Worm (Caenorhabditis elegans): ENCODE data around the gene sec-6.
"Not testable (repeated sequence)": the region's sequence is repeated elsewhere in the genome, so short reads cannot be mapped to it uniquely, and the experiment has no call there.

Gene sec-6

ce11 chrII:5339547-5339946 is 19.8 kb upstream of the sec-6 start:
- TF ChIP-seq nhr-77 (tag; optimal IDR thresholded peaks at IDR 0.05) (no peak), ztf-11 (tag; optimal IDR thresholded peaks at IDR 0.05) (no peak), nhr-129 (tag; optimal IDR thresholded peaks at IDR 0.05) (no peak), ztf-4 (tag; optimal IDR thresholded peaks at IDR 0.05) (no peak), nhr-11 (tag; optimal IDR thresholded peaks at IDR 0.05) (no peak), nhr-21 (tag; optimal IDR thresholded peaks at IDR 0.05) (no peak)

ce11 chrII:5340672-5341568 is 18.4 kb upstream of the sec-6 start:
- TF ChIP-seq mdl-1 (tag; optimal IDR thresholded peaks at IDR 0.05), result no peak
- TF ChIP-seq ztf-4 (tag; optimal IDR thresholded peaks at IDR 0.05), result peak; percentile 22
- TF ChIP-seq dmd-4 (tag; optimal IDR thresholded peaks at IDR 0.05), result peak; percentile 5
- TF ChIP-seq unc-55 (GFP tag; optimal IDR thresholded peaks at IDR 0.05), result peak; percentile 40
- TF ChIP-seq ceh-16 (tag; optimal IDR thresholded peaks at IDR 0.05), result no peak
- no peak for TF ChIP-seq nhr-129 (tag; optimal IDR thresholded peaks at IDR 0.05)
- TF ChIP-seq crh-2 (tag; optimal IDR thresholded peaks at IDR 0.05), result no peak
- TF ChIP-seq nhr-25 (tag; optimal IDR thresholded peaks at IDR 0.05), result no peak
- TF ChIP-seq ztf-1 (GFP tag; conservative IDR thresholded peaks at IDR 0.05), result no peak

ce11 chrII:5341573-5341972 is 17.8 kb upstream of the sec-6 start:
- TF ChIP-seq mbf-1 (tag; optimal IDR thresholded peaks at IDR 0.05) (no peak), nhr-21 (tag; optimal IDR thresholded peaks at IDR 0.05) (peak; percentile 3), sma-9 (GFP tag; optimal IDR thresholded peaks at IDR 0.05) (peak; percentile 5), sma-9 (tag; optimal IDR thresholded peaks at IDR 0.05) (no peak), nhr-129 (tag; optimal IDR thresholded peaks at IDR 0.05) (no peak)

- peak; percentile 6 for TF ChIP-seq C34F6.9 (tag; optimal IDR thresholded peaks at IDR 0.05)
- TF ChIP-seq sma-9 (GFP tag; optimal IDR thresholded peaks at IDR 0.05), result peak; percentile 22
- TF ChIP-seq sma-9 (tag; optimal IDR thresholded peaks at IDR 0.05), result no peak
- peak; percentile 11 for TF ChIP-seq sma-3 (GFP tag; optimal IDR thresholded peaks at IDR 0.05)
- no peak for TF ChIP-seq ztf-11 (tag; optimal IDR thresholded peaks at IDR 0.05)
- no peak for TF ChIP-seq peb-1 (tag; optimal IDR thresholded peaks at IDR 0.05)
Observed at ce11 chrII:5342412-5342811, 16.9 kb upstream of the sec-6 start.

- no peak for TF ChIP-seq gmeb-1 (tag; optimal IDR thresholded peaks at IDR 0.05)
- TF ChIP-seq C34F6.9 (tag; optimal IDR thresholded peaks at IDR 0.05), result no peak
- TF ChIP-seq nhr-10 (tag; optimal IDR thresholded peaks at IDR 0.05), result no peak
- TF ChIP-seq nhr-23 (tag; optimal IDR thresholded peaks at IDR 0.05), result no peak
- TF ChIP-seq nhr-11 (tag; optimal IDR thresholded peaks at IDR 0.05), result no peak
- TF ChIP-seq dmd-4 (tag; optimal IDR thresholded peaks at IDR 0.05), result no peak
- no peak for TF ChIP-seq nhr-12 (tag; optimal IDR thresholded peaks at IDR 0.05)
- no peak for TF ChIP-seq mdl-1 (tag; optimal IDR thresholded peaks at IDR 0.05)
- TF ChIP-seq nhr-25 (tag; optimal IDR thresholded peaks at IDR 0.05), result no peak
- TF ChIP-seq ceh-82 (tag; optimal IDR thresholded peaks at IDR 0.05), result no peak
- TF ChIP-seq egl-27 (tag; optimal IDR thresholded peaks at IDR 0.05), result no peak
Observed at ce11 chrII:5344775-5345174, 14.6 kb upstream of the sec-6 start, which contains the start of gene F09E5.14. TSS of gene F09E5.14 (minus strand) at chrII:5344875.

ce11 chrII:5346350-5346749 is 13.0 kb upstream of the sec-6 start:
- TF ChIP-seq unc-55 (GFP tag; optimal IDR thresholded peaks at IDR 0.05) (peak; percentile 65), sma-9 (GFP tag; optimal IDR thresholded peaks at IDR 0.05) (peak; percentile 46), lsy-2 (tag; optimal IDR thresholded peaks at IDR 0.05) (peak; percentile 53 to 77), crh-2 (tag; optimal IDR thresholded peaks at IDR 0.05) (peak; percentile 50), mab-5 (tag; optimal IDR thresholded peaks at IDR 0.05) (peak; percentile 27), gmeb-1 (tag; optimal IDR thresholded peaks at IDR 0.05) (peak; percentile 94), snpc-4 (tag; optimal IDR thresholded peaks at IDR 0.05) (peak; percentile 23), C34F6.9 (tag; optimal IDR thresholded peaks at IDR 0.05) (peak; percentile 64), F13H6.1 (tag; optimal IDR thresholded peaks at IDR 0.05) (peak; percentile 54), nhr-129 (tag; optimal IDR thresholded peaks at IDR 0.05) (peak; percentile 69), lin-13 (GFP tag; optimal IDR thresholded peaks at IDR 0.05) (peak; percentile 82), nhr-21 (tag; optimal IDR thresholded peaks at IDR 0.05) (peak; percentile 37), nhr-25 (tag; optimal IDR thresholded peaks at IDR 0.05) (peak; percentile 31), sma-3 (GFP tag; optimal IDR thresholded peaks at IDR 0.05) (peak; percentile 55)
- not testable (repeated sequence) for TF ChIP-seq sma-9 (tag; optimal IDR thresholded peaks at IDR 0.05)

Data from whole organism, L2 larva.